Worm (Caenorhabditis elegans): ENCODE results near the gene bicd-1.

Gene bicd-1

ce11 chrIV:6555388-6556330 lies 16.5 kb downstream of the bicd-1 start, which contains the start of gene paqr-1:
paqr-1 (minus strand) TSS chrIV:6555438.
- no peak for TF ChIP-seq mab-5 (tag; optimal IDR thresholded peaks at IDR 0.05)
- no peak for TF ChIP-seq ztf-11 (tag; optimal IDR thresholded peaks at IDR 0.05)
- no peak for TF ChIP-seq sma-3 (GFP tag; optimal IDR thresholded peaks at IDR 0.05)
- peak; percentile 53 for TF ChIP-seq C34F6.9 (tag; optimal IDR thresholded peaks at IDR 0.05)
- TF ChIP-seq aly-2 (tag; optimal IDR thresholded peaks at IDR 0.05): no peak
- TF ChIP-seq nhr-77 (tag; optimal IDR thresholded peaks at IDR 0.05): no peak
- TF ChIP-seq crh-2 (tag; optimal IDR thresholded peaks at IDR 0.05): peak; percentile 14
- TF ChIP-seq nhr-11 (tag; optimal IDR thresholded peaks at IDR 0.05): no peak
- no peak for TF ChIP-seq egl-27 (tag; optimal IDR thresholded peaks at IDR 0.05)
- TF ChIP-seq sem-4 (tag; optimal IDR thresholded peaks at IDR 0.05): no peak
- no peak for TF ChIP-seq peb-1 (tag; optimal IDR thresholded peaks at IDR 0.05)
- no peak for TF ChIP-seq dmd-4 (tag; optimal IDR thresholded peaks at IDR 0.05)
- peak; percentile 84 for TF ChIP-seq unc-55 (GFP tag; optimal IDR thresholded peaks at IDR 0.05)
- no peak for TF ChIP-seq nhr-237 (tag; optimal IDR thresholded peaks at IDR 0.05)
- TF ChIP-seq unc-62 (GFP tag; optimal IDR thresholded peaks at IDR 0.05): no peak
- peak; percentile 31 for TF ChIP-seq nhr-129 (tag; optimal IDR thresholded peaks at IDR 0.05)
- TF ChIP-seq gmeb-1 (tag; optimal IDR thresholded peaks at IDR 0.05): peak; percentile 36
- peak; percentile 88 for TF ChIP-seq sma-9 (GFP tag; optimal IDR thresholded peaks at IDR 0.05)
- TF ChIP-seq sma-9 (tag; optimal IDR thresholded peaks at IDR 0.05): no peak
- TF ChIP-seq unc-39 (tag; optimal IDR thresholded peaks at IDR 0.05): no peak
- TF ChIP-seq ztf-1 (GFP tag; conservative IDR thresholded peaks at IDR 0.05): no peak
- TF ChIP-seq ama-1 (optimal IDR thresholded peaks at IDR 0.05): no peak
- TF ChIP-seq F13H6.1 (tag; optimal IDR thresholded peaks at IDR 0.05): no peak
- peak in 1 of 2 experiments; percentile 40 for TF ChIP-seq mdl-1 (tag; optimal IDR thresholded peaks at IDR 0.05)
- TF ChIP-seq nhr-6 (tag; optimal IDR thresholded peaks at IDR 0.05): no peak
- no peak for TF ChIP-seq elt-3 (tag; optimal IDR thresholded peaks at IDR 0.05)
- peak; percentile 14 for TF ChIP-seq fos-1 (tag; optimal IDR thresholded peaks at IDR 0.05)
- peak in 1 of 2 experiments; percentile 51 for TF ChIP-seq lsy-2 (tag; optimal IDR thresholded peaks at IDR 0.05)
- TF ChIP-seq blmp-1 (tag; optimal IDR thresholded peaks at IDR 0.05; ENCODE audit: insufficient read depth): peak; percentile 64
- no peak for TF ChIP-seq skn-1 (tag; optimal IDR thresholded peaks at IDR 0.05)

- TF ChIP-seq nhr-10 (tag; optimal IDR thresholded peaks at IDR 0.05) (no peak), gmeb-1 (tag; optimal IDR thresholded peaks at IDR 0.05) (peak; percentile 23), unc-62 (GFP tag; optimal IDR thresholded peaks at IDR 0.05) (no peak), R02D3.7 (tag; optimal IDR thresholded peaks at IDR 0.05) (no peak), dmd-4 (tag; optimal IDR thresholded peaks at IDR 0.05) (no peak), lin-11 (tag; optimal IDR thresholded peaks at IDR 0.05) (no peak), nhr-21 (tag; optimal IDR thresholded peaks at IDR 0.05) (peak; percentile 15), elt-1 (tag; optimal IDR thresholded peaks at IDR 0.05) (no peak), sma-9 (GFP tag; optimal IDR thresholded peaks at IDR 0.05) (peak; percentile 83), sma-9 (tag; optimal IDR thresholded peaks at IDR 0.05) (no peak), mab-5 (tag; optimal IDR thresholded peaks at IDR 0.05) (no peak), ztf-11 (tag; optimal IDR thresholded peaks at IDR 0.05) (no peak), mbf-1 (tag; optimal IDR thresholded peaks at IDR 0.05) (no peak), ztf-4 (tag; optimal IDR thresholded peaks at IDR 0.05) (no peak), blmp-1 (tag; optimal IDR thresholded peaks at IDR 0.05; ENCODE audit: insufficient read depth) (no peak), nhr-23 (tag; optimal IDR thresholded peaks at IDR 0.05) (no peak), peb-1 (tag; optimal IDR thresholded peaks at IDR 0.05) (no peak), ceh-16 (tag; optimal IDR thresholded peaks at IDR 0.05) (no peak), fos-1 (tag; optimal IDR thresholded peaks at IDR 0.05) (peak; percentile 97), F13H6.1 (tag; optimal IDR thresholded peaks at IDR 0.05) (no peak), lsy-2 (tag; optimal IDR thresholded peaks at IDR 0.05) (peak in 1 of 2 experiments; percentile 17), sma-3 (GFP tag; optimal IDR thresholded peaks at IDR 0.05) (peak; percentile 26), ZK546.5 (tag; optimal IDR thresholded peaks at IDR 0.05) (no peak), mdl-1 (tag; optimal IDR thresholded peaks at IDR 0.05) (no peak), nhr-12 (tag; optimal IDR thresholded peaks at IDR 0.05) (no peak), Y55F3AM.14 (GFP tag; optimal IDR thresholded peaks at IDR 0.05) (no peak), lin-13 (GFP tag; optimal IDR thresholded peaks at IDR 0.05) (no peak), egl-27 (tag; optimal IDR thresholded peaks at IDR 0.05) (no peak), lin-39 (tag; optimal IDR thresholded peaks at IDR 0.05) (no peak), crh-2 (tag; optimal IDR thresholded peaks at IDR 0.05) (peak; percentile 47), skn-1 (tag; optimal IDR thresholded peaks at IDR 0.05) (no peak), nhr-77 (tag; optimal IDR thresholded peaks at IDR 0.05) (no peak), sem-4 (tag; optimal IDR thresholded peaks at IDR 0.05) (no peak), ceh-82 (tag; optimal IDR thresholded peaks at IDR 0.05) (no peak), elt-3 (tag; optimal IDR thresholded peaks at IDR 0.05) (no peak), nhr-129 (tag; optimal IDR thresholded peaks at IDR 0.05) (peak; percentile 7), alr-1 (tag; optimal IDR thresholded peaks at IDR 0.05) (no peak), unc-55 (GFP tag; optimal IDR thresholded peaks at IDR 0.05) (no peak), ztf-1 (GFP tag; conservative IDR thresholded peaks at IDR 0.05) (no peak), C34F6.9 (tag; optimal IDR thresholded peaks at IDR 0.05) (no peak), zag-1 (tag; optimal IDR thresholded peaks at IDR 0.05) (no peak)
Measured at ce11 chrIV:6554865-6555264, 17.3 kb downstream of the bicd-1 start.
